Fruit fly (Drosophila melanogaster) whole organism, embryonic: ENCODE results near the gene CG31321.

Experiments used
- Blimp-1 ChIP-seq: fragments of 200-800 bp; sonication (Bioruptor generic); optimal IDR thresholded peaks from 3 replicates; lab custom pipeline; 2018; ENCODE audit warnings: missing biosample characterization, missing genetic modification characterization, mild to moderate bottlenecking, moderate library complexity, missing genetic modification reagents
- C15 ChIP-seq: fragments of 200-800 bp; sonication (Bioruptor generic); IDR thresholded peaks from 3 replicates; pipeline ENCODE4 v1.3.6; 2022; ENCODE audit warnings: missing biosample characterization, missing genetic modification characterization
- CG10543 ChIP-seq: fragments of 200-800 bp; sonication (Bioruptor generic); optimal IDR thresholded peaks from 3 replicates; lab custom pipeline; 2017; ENCODE audit warnings: missing biosample characterization, mild to moderate bottlenecking, missing genetic modification characterization, moderate library complexity
- CG11695 ChIP-seq: fragments of 200-800 bp; sonication (Bioruptor generic); IDR thresholded peaks from 3 replicates; pipeline ENCODE4 v1.3.6; 2022; ENCODE audit warnings: missing biosample characterization, missing genetic modification characterization
- CG11723 ChIP-seq: fragments of 200-800 bp; sonication (Bioruptor generic); optimal IDR thresholded peaks from 2 replicates; lab custom pipeline; 2017; ENCODE audit warnings: missing biosample characterization, mild to moderate bottlenecking, missing genetic modification characterization
- CG12104 ChIP-seq: fragments of 200-800 bp; sonication (Bioruptor generic); optimal IDR thresholded peaks from 3 replicates; lab custom pipeline; 2016; ENCODE audit warnings: missing biosample characterization, missing genetic modification characterization
- CG12155 ChIP-seq: fragments of 200-800 bp; sonication (Bioruptor generic); optimal IDR thresholded peaks from 3 replicates; lab custom pipeline; 2016; ENCODE audit warnings: missing biosample characterization, missing genetic modification characterization
- CG1233 ChIP-seq: fragments of 200-800 bp; sonication (Bioruptor generic); optimal IDR thresholded peaks from 4 replicates; lab custom pipeline; 2018; ENCODE audit warnings: missing biosample characterization, mild to moderate bottlenecking, missing genetic modification characterization
- CG13424 ChIP-seq: fragments of 200-800 bp; sonication (Bioruptor generic); optimal IDR thresholded peaks from 2 replicates; lab custom pipeline; 2019; ENCODE audit warnings: missing biosample characterization, mild to moderate bottlenecking, missing genetic modification characterization, moderate library complexity
- CG15011 ChIP-seq: fragments of 200-800 bp; sonication (Bioruptor generic); optimal IDR thresholded peaks from 3 replicates; lab custom pipeline; 2018; ENCODE audit warnings: missing biosample characterization, mild to moderate bottlenecking, missing genetic modification characterization
- CG17829 ChIP-seq: fragments of 200-800 bp; optimal IDR thresholded peaks from 2 replicates; lab custom pipeline; 2019; ENCODE audit warnings: missing biosample characterization, mild to moderate bottlenecking, missing genetic modification characterization, moderate library complexity
- CG17912 ChIP-seq: fragments of 200-800 bp; sonication (Bioruptor generic); optimal IDR thresholded peaks from 2 replicates; lab custom pipeline; 2018; ENCODE audit warnings: missing biosample characterization, mild to moderate bottlenecking, missing genetic modification characterization
- CG18262 ChIP-seq: fragments of 200-800 bp; optimal IDR thresholded peaks from 3 replicates; lab custom pipeline; 2019; ENCODE audit warnings: missing biosample characterization, mild to moderate bottlenecking, missing genetic modification characterization, moderate library complexity
- CG18764 ChIP-seq: fragments of 200-800 bp; sonication (Bioruptor generic); optimal IDR thresholded peaks from 3 replicates; lab custom pipeline; 2016; ENCODE audit warnings: missing biosample characterization, missing genetic modification characterization
- CG2202 ChIP-seq: fragments of 200-800 bp; sonication (Bioruptor generic); optimal IDR thresholded peaks from 2 replicates; lab custom pipeline; 2018; ENCODE audit warnings: missing biosample characterization, mild to moderate bottlenecking, missing genetic modification characterization
- CG31365 ChIP-seq: fragments of 200-800 bp; sonication (Bioruptor generic); optimal IDR thresholded peaks from 2 replicates; lab custom pipeline; 2018; ENCODE audit warnings: missing biosample characterization, mild to moderate bottlenecking, missing genetic modification characterization
- CG6254 ChIP-seq: fragments of 200-800 bp; sonication (Bioruptor generic); optimal IDR thresholded peaks from 3 replicates; lab custom pipeline; 2017; ENCODE audit warnings: mild to moderate bottlenecking, missing biosample characterization, missing genetic modification reagents, missing genetic modification characterization
- CG9727 ChIP-seq: fragments of 200-800 bp; sonication (Bioruptor generic); optimal IDR thresholded peaks from 3 replicates; lab custom pipeline; 2017; ENCODE audit warnings: missing biosample characterization, mild to moderate bottlenecking, missing genetic modification characterization
- CrebB ChIP-seq: fragments of 200-800 bp; sonication (Bioruptor generic); optimal IDR thresholded peaks from 3 replicates; lab custom pipeline; 2018; ENCODE audit warnings: missing biosample characterization, mild to moderate bottlenecking, missing genetic modification characterization
- D ChIP-seq, 2 experiments: fragments of 200-800 bp in 1 of 2; fragments of >200 bp in 1 of 2; sonication (Bioruptor generic) in 1 of 2; optimal IDR thresholded peaks; 2 replicates in 1 of 2; 3 replicates in 1 of 2; lab custom pipeline; 2017; ENCODE audit warnings: mild to moderate bottlenecking in 1 of 2, missing biosample characterization in 1 of 2, missing genetic modification characterization in 1 of 2, missing genetic modification reagents in 1 of 2
- Dip3 ChIP-seq: fragments of 200-800 bp; sonication (Bioruptor generic); optimal IDR thresholded peaks from 3 replicates; lab custom pipeline; 2016; ENCODE audit warnings: missing biosample characterization, missing genetic modification characterization
- Eip74EF ChIP-seq, 2 experiments: fragments of 200-800 bp in 1 of 2; fragments of >200 bp in 1 of 2; sonication (Bioruptor generic) in 1 of 2; optimal IDR thresholded peaks; 2 replicates each; lab custom pipeline; 2017 to 2019; ENCODE audit warnings: missing biosample characterization in 2 of 2, missing genetic modification characterization in 2 of 2, mild to moderate bottlenecking in 1 of 2, moderate library complexity in 1 of 2
- Ets65A ChIP-seq: fragments of 200-800 bp; sonication (Bioruptor generic); peaks from one replicate; lab custom pipeline; 2016; ENCODE audit warnings: missing biosample characterization, missing genetic modification characterization
- Fer1 ChIP-seq: fragments of 200-800 bp; sonication (Bioruptor generic); optimal IDR thresholded peaks from 2 replicates; lab custom pipeline; 2017; ENCODE audit warnings: missing biosample characterization, mild to moderate bottlenecking, missing genetic modification characterization
- Fer3 ChIP-seq: fragments of 200-800 bp; sonication (Bioruptor generic); optimal IDR thresholded peaks from 2 replicates; lab custom pipeline; 2018; ENCODE audit warnings: missing biosample characterization, mild to moderate bottlenecking, missing genetic modification characterization, moderate library complexity
- HHEX ChIP-seq: fragments of 200-800 bp; sonication (Bioruptor generic); optimal IDR thresholded peaks from 3 replicates; lab custom pipeline; 2017; ENCODE audit warnings: missing biosample characterization, mild to moderate bottlenecking, missing genetic modification characterization, missing genetic modification reagents
- HLH3B ChIP-seq: fragments of 200-800 bp; sonication (Bioruptor generic); IDR thresholded peaks from 2 replicates; pipeline ENCODE4 v1.3.6; 2022; ENCODE audit warnings: missing biosample characterization, missing genetic modification characterization
- Sox100B ChIP-seq: fragments of 200-800 bp; sonication (Bioruptor generic); optimal IDR thresholded peaks from 3 replicates; lab custom pipeline; 2018; ENCODE audit warnings: missing biosample characterization, mild to moderate bottlenecking, missing genetic modification characterization
- Usf ChIP-seq: fragments of 200-800 bp; sonication (Bioruptor generic); optimal IDR thresholded peaks from 2 replicates; lab custom pipeline; 2017; ENCODE audit warnings: missing genotype, missing biosample characterization, missing genetic modification characterization
- Xrp1 ChIP-seq: fragments of 200-800 bp; sonication (Bioruptor generic); IDR thresholded peaks from 2 replicates; pipeline ENCODE4 v1.3.6; 2022; ENCODE audit warnings: missing biosample characterization, missing genetic modification characterization
- bigmax ChIP-seq: fragments of 200-800 bp; sonication (Bioruptor generic); optimal IDR thresholded peaks from 2 replicates; lab custom pipeline; 2018; ENCODE audit warnings: missing biosample characterization, mild to moderate bottlenecking, missing genetic modification characterization
- bsh ChIP-seq, 2 experiments: fragments of 200-800 bp; sonication (Bioruptor generic); optimal IDR thresholded peaks; 2 replicates each; lab custom pipeline; 2017 to 2018; ENCODE audit warnings: mild to moderate bottlenecking in 2 of 2, missing biosample characterization in 2 of 2, missing genetic modification characterization in 2 of 2, moderate library complexity in 1 of 2
- chm ChIP-seq: fragments of 200-800 bp; sonication (Bioruptor generic); IDR thresholded peaks from 2 replicates; pipeline ENCODE4 v1.3.6; 2022; ENCODE audit warnings: missing biosample characterization, missing genetic modification characterization
- exex ChIP-seq: fragments of 200-800 bp; sonication (Bioruptor generic); optimal IDR thresholded peaks from 4 replicates; lab custom pipeline; 2018; ENCODE audit warnings: missing biosample characterization, mild to moderate bottlenecking, missing genetic modification characterization, moderate library complexity
- fd64A ChIP-seq: fragments of 200-800 bp; sonication (Bioruptor generic); optimal IDR thresholded peaks from 3 replicates; lab custom pipeline; 2018; ENCODE audit warnings: missing biosample characterization, mild to moderate bottlenecking, missing genetic modification characterization
- fd96Cb ChIP-seq: fragments of 200-800 bp; sonication (Bioruptor generic); optimal IDR thresholded peaks from 2 replicates; lab custom pipeline; 2018; ENCODE audit warnings: missing biosample characterization, mild to moderate bottlenecking, missing genetic modification characterization, moderate library complexity
- gcm ChIP-seq: fragments of 200-800 bp; sonication (Bioruptor generic); optimal IDR thresholded peaks from 2 replicates; lab custom pipeline; 2019; ENCODE audit warnings: missing biosample characterization, mild to moderate bottlenecking, missing genetic modification characterization, moderate library complexity
- gfzf ChIP-seq: fragments of 200-800 bp; sonication (Bioruptor generic); optimal IDR thresholded peaks from 2 replicates; lab custom pipeline; 2016; ENCODE audit warnings: missing biosample characterization, mild to moderate bottlenecking, missing genetic modification characterization, moderate library complexity
- hb ChIP-seq: fragments of 200-800 bp; sonication (Bioruptor generic); IDR thresholded peaks from 3 replicates; pipeline ENCODE4 v1.3.6; 2022; ENCODE audit warnings: missing biosample characterization, missing genetic modification characterization; ENCODE audit not compliant: partially characterized antibody
- jumu ChIP-seq: fragments of 200-800 bp; sonication (Bioruptor generic); optimal IDR thresholded peaks from 3 replicates; lab custom pipeline; 2016; ENCODE audit warnings: missing biosample characterization, missing genetic modification characterization
- kah ChIP-seq: fragments of 200-800 bp; sonication (Bioruptor generic); optimal IDR thresholded peaks from 2 replicates; lab custom pipeline; 2018; ENCODE audit warnings: missing biosample characterization, mild to moderate bottlenecking, missing genetic modification characterization
- kni ChIP-seq: fragments of 200-800 bp; sonication (Bioruptor generic); optimal IDR thresholded peaks from 3 replicates; lab custom pipeline; 2017; ENCODE audit warnings: mild to moderate bottlenecking, missing biosample characterization, missing genetic modification reagents, missing genetic modification characterization
- lov ChIP-seq, 2 experiments: fragments of 200-800 bp in 1 of 2; fragments of >200 bp in 1 of 2; sonication (Bioruptor generic) in 1 of 2; IDR thresholded peaks in 1 of 2; optimal IDR thresholded peaks in 1 of 2; 2 replicates in 1 of 2; 3 replicates in 1 of 2; pipeline versions ENCODE4 v1.3.6 to Lab custom; 2017 to 2022; ENCODE audit warnings: missing biosample characterization in 1 of 2, missing genetic modification characterization in 1 of 2
- mld ChIP-seq: fragments of 200-800 bp; sonication (Bioruptor generic); IDR thresholded peaks from 3 replicates; pipeline ENCODE4 v1.3.6; 2022; ENCODE audit warnings: missing biosample characterization, missing genetic modification characterization; ENCODE audit not compliant: partially characterized antibody
- ranshi ChIP-seq: fragments of 200-800 bp; sonication (Bioruptor generic); IDR thresholded peaks from 2 replicates; pipeline ENCODE4 v1.3.6; 2022; ENCODE audit warnings: missing biosample characterization, missing genetic modification characterization
- so ChIP-seq: fragments of 200-800 bp; sonication (Bioruptor generic); IDR thresholded peaks from 3 replicates; pipeline ENCODE4 v1.3.6; 2022; ENCODE audit warnings: missing biosample characterization, missing genetic modification characterization
- sqz ChIP-seq: fragments of 200-800 bp; sonication (Bioruptor generic); optimal IDR thresholded peaks from 3 replicates; lab custom pipeline; 2018; ENCODE audit warnings: missing biosample characterization, mild to moderate bottlenecking, missing genetic modification characterization
- sug ChIP-seq: fragments of 200-800 bp; optimal IDR thresholded peaks from 2 replicates; lab custom pipeline; 2019; ENCODE audit warnings: missing biosample characterization, mild to moderate bottlenecking, missing genetic modification characterization, moderate library complexity

The CG31321 gene

DNA sequence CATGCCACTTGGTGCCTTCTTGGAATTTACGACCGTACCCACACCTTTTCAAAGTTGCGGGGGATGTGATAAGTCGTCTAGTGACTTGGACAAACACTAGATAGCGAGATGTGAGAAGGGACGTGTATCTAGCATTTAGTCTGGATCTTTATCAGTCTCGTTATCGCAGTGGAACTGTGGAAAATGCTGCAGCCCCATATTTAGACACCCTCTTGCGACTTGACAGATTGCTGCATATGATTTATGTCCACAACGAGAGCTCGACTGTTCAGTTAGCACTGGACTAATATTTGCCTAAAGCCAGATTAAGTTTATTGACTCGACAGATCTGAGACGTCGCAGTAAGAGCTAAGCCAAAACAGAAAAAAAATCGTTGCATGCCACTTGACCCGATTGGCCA is 10.3 kb upstream of the CG31321 start (continued):
- peak; percentile 26 for TF ChIP-seq CG15011 (GFP tag; lab: Kevin White, UChicago)
- peak; percentile 6 for TF ChIP-seq CG9727
- TF ChIP-seq CG11723 (GFP tag; lab: Kevin White, UChicago) = peak; percentile 42
- peak; percentile 62 for TF ChIP-seq CG1233
- peak; percentile 52 for TF ChIP-seq Blimp-1
- TF ChIP-seq HLH3B (GFP tag; lab: Robert Waterston, UW) = peak; percentile 30; the same call in 1 of the 2 replicates
- no peak for TF ChIP-seq CG11695 (GFP tag; lab: Robert Waterston, UW)
- no peak for TF ChIP-seq Dip3 (GFP tag; lab: Kevin White, UChicago)
- TF ChIP-seq hb (GFP tag; lab: Robert Waterston, UW) = no peak
- TF ChIP-seq Xrp1 (GFP tag; lab: Robert Waterston, UW) = peak; percentile 35; the same call in 1 of the 2 replicates
- no peak for TF ChIP-seq Usf (GFP tag; lab: Kevin White, UChicago)
- TF ChIP-seq sug (tag; lab: Kevin White, UChicago) = peak; percentile 70
- TF ChIP-seq CG17912 (GFP tag; lab: Kevin White, UChicago) = peak; percentile 42
- peak; percentile 43; the same call in 1 of the 2 replicates for TF ChIP-seq chm
- peak; percentile 87 for TF ChIP-seq kni (GFP tag; lab: Kevin White, UChicago)
- TF ChIP-seq gcm (GFP tag; lab: Kevin White, UChicago) = peak; percentile 30
- peak; percentile 43 for TF ChIP-seq CG6254
- TF ChIP-seq CG18262 (tag; lab: Kevin White, UChicago) = peak; percentile 40
- TF ChIP-seq Fer3 (tag; lab: Kevin White, UChicago) = peak; percentile 17
- no peak for TF ChIP-seq D (optimal IDR thresholded peaks at IDR 0.05; lab: Kevin White, UChicago)
- peak; percentile 31 for TF ChIP-seq D (GFP tag; optimal IDR thresholded peaks at IDR 0.05; lab: Kevin White, UChicago)
- peak; percentile 7; the same call in 1 of the 2 replicates for TF ChIP-seq ranshi (GFP tag; lab: Robert Waterston, UW)
- TF ChIP-seq fd64A (GFP tag; lab: Kevin White, UChicago) = peak; percentile 82
- peak; percentile 52 for TF ChIP-seq HHEX (GFP tag; lab: Kevin White, UChicago)
- peak; percentile 30 for TF ChIP-seq CG2202 (tag; lab: Kevin White, UChicago)
- no peak for TF ChIP-seq Ets65A (GFP tag; lab: Kevin White, UChicago)
- no peak for TF ChIP-seq lov (optimal IDR thresholded peaks at IDR 0.05; lab: Kevin White, UChicago)
- TF ChIP-seq lov (GFP tag; IDR thresholded peaks at IDR 0.05; lab: Robert Waterston, UW) = peak; percentile 72; the same call in 1 of the 3 replicates
- TF ChIP-seq CG10543 (GFP tag; lab: Kevin White, UChicago) = peak; percentile 38
- peak; percentile 16 for TF ChIP-seq CrebB
- peak; percentile 5 for TF ChIP-seq bigmax
- no peak for TF ChIP-seq CG18764 (GFP tag; lab: Kevin White, UChicago)
- no peak for TF ChIP-seq gfzf (GFP tag; lab: Kevin White, UChicago)
- no peak for TF ChIP-seq jumu (GFP tag; lab: Kevin White, UChicago)
- TF ChIP-seq fd96Cb (tag; lab: Kevin White, UChicago) = no peak
- TF ChIP-seq Sox100B (GFP tag; lab: Kevin White, UChicago) = peak; percentile 65
- peak; percentile 62 for TF ChIP-seq Fer1 (GFP tag; lab: Kevin White, UChicago)
- TF ChIP-seq sqz (GFP tag; lab: Kevin White, UChicago) = peak; percentile 60
- peak; percentile 71 for TF ChIP-seq CG31365 (tag; lab: Kevin White, UChicago)
- peak; percentile 36 for TF ChIP-seq CG13424 (tag; lab: Kevin White, UChicago)
- TF ChIP-seq kah = peak; percentile 14
- peak; percentile 13 for TF ChIP-seq CG12104
- TF ChIP-seq C15 = no peak
- no peak for TF ChIP-seq CG17829
- TF ChIP-seq so = 0 out of 3 replicates have a peak, but pooled peaks have one; percentile 13
- TF ChIP-seq bsh (GFP tag; optimal IDR thresholded peaks at IDR 0.05; lab: Kevin White, UChicago) = peak in 1 of 2 experiments; percentile 43
- TF ChIP-seq Eip74EF (GFP tag; optimal IDR thresholded peaks at IDR 0.05; lab: Kevin White, UChicago) = no peak
- TF ChIP-seq exex (tag; lab: Kevin White, UChicago) = peak; percentile 0
- TF ChIP-seq CG12155 (GFP tag; lab: Kevin White, UChicago) = no peak
- TF ChIP-seq mld (GFP tag; lab: Robert Waterston, UW) = no peak
